Worm (Caenorhabditis elegans): ENCODE measurements around the gene Y69H2.9.

ce11 chrV:18723604-18724003 lies 22.3 kb downstream of the Y69H2.9 start:
- TF ChIP-seq aptf-2 (GFP tag; conservative IDR thresholded peaks at IDR 0.05) (no peak), B0019.2 (GFP tag; conservative IDR thresholded peaks at IDR 0.05) (no peak), snpc-4 (GFP tag; optimal IDR thresholded peaks at IDR 0.05) (no peak), snpc-4 (tag; optimal IDR thresholded peaks at IDR 0.05) (peak in 3 of 4 experiments; percentile 46 to 74 (median 55)), F49E8.2 (tag; optimal IDR thresholded peaks at IDR 0.05; ENCODE audit: insufficient read depth) (no peak), ceh-58 (GFP tag; IDR thresholded peaks at IDR 0.05) (no peak), ama-1 (optimal IDR thresholded peaks at IDR 0.05) (no peak), ama-1 (GFP tag; optimal IDR thresholded peaks at IDR 0.05) (no peak), tbp1 (GFP tag; optimal IDR thresholded peaks at IDR 0.05) (no peak), F37B4.10 (GFP tag; IDR thresholded peaks at IDR 0.05) (no peak), snpc-1.1 (tag; optimal IDR thresholded peaks at IDR 0.05; ENCODE audit: insufficient read depth) (no peak), mes-4 (tag; optimal IDR thresholded peaks at IDR 0.05) (no peak), ztf-3 (GFP tag; optimal IDR thresholded peaks at IDR 0.05) (no peak)
